Fruit fly (Drosophila melanogaster) whole organism, embryonic: Measurements from ENCODE around the gene Dph5.
A peak's percentile ranks its signal among the peaks of the same experiment; 100 is the strongest.

Experiments
- CG10431 ChIP-seq: fragments of 200-800 bp; sonication (Bioruptor generic); optimal IDR thresholded peaks from 3 replicates; lab custom pipeline; 2018; ENCODE audit warnings: missing biosample characterization, mild to moderate bottlenecking, missing genetic modification characterization
- CG11085 ChIP-seq: fragments of 200-800 bp; sonication (Bioruptor generic); IDR thresholded peaks from 2 replicates; pipeline ENCODE4 v1.3.6; 2022; ENCODE audit warnings: missing biosample characterization, missing genetic modification characterization
- CG11398 ChIP-seq: fragments of 200-800 bp; sonication (Bioruptor generic); optimal IDR thresholded peaks from 2 replicates; lab custom pipeline; 2016; ENCODE audit warnings: missing biosample characterization, missing genetic modification characterization
- CG12769 ChIP-seq: fragments of 200-800 bp; sonication (Bioruptor generic); optimal IDR thresholded peaks from 2 replicates; lab custom pipeline; 2019; ENCODE audit warnings: missing biosample characterization, mild to moderate bottlenecking, missing genetic modification characterization, moderate library complexity
- CG13123 ChIP-seq: fragments of 200-800 bp; sonication (Bioruptor generic); optimal IDR thresholded peaks from 2 replicates; lab custom pipeline; 2016; ENCODE audit warnings: missing biosample characterization, missing genetic modification characterization
- CG13775 ChIP-seq: fragments of 200-800 bp; sonication (Bioruptor generic); optimal IDR thresholded peaks from 3 replicates; lab custom pipeline; 2017; ENCODE audit warnings: missing biosample characterization, mild to moderate bottlenecking, missing genetic modification characterization
- CG15073 ChIP-seq: fragments of 200-800 bp; sonication (Bioruptor generic); optimal IDR thresholded peaks from 2 replicates; lab custom pipeline; 2016; ENCODE audit warnings: missing biosample characterization, missing genetic modification characterization
- CG1529 ChIP-seq: fragments of 200-800 bp; sonication (Bioruptor generic); optimal IDR thresholded peaks from 3 replicates; lab custom pipeline; 2018; ENCODE audit warnings: missing biosample characterization, missing genetic modification characterization
- CG15479 ChIP-seq: fragments of 200-800 bp; sonication (Bioruptor generic); optimal IDR thresholded peaks from 3 replicates; lab custom pipeline; 2019; ENCODE audit warnings: missing biosample characterization, mild to moderate bottlenecking, missing genetic modification characterization, moderate library complexity
- CG1603 ChIP-seq: fragments of 200-800 bp; sonication (Bioruptor generic); optimal IDR thresholded peaks from 2 replicates; lab custom pipeline; 2019; ENCODE audit warnings: missing biosample characterization, mild to moderate bottlenecking, missing genetic modification characterization, moderate library complexity
- CG1647 ChIP-seq: fragments of 200-800 bp; sonication (Bioruptor generic); optimal IDR thresholded peaks from 3 replicates; lab custom pipeline; 2016; ENCODE audit warnings: missing biosample characterization, missing genetic modification characterization
- CG17802 ChIP-seq: fragments of 200-800 bp; sonication (Bioruptor generic); optimal IDR thresholded peaks from 2 replicates; lab custom pipeline; 2018; ENCODE audit warnings: missing biosample characterization, mild to moderate bottlenecking, missing genetic modification characterization, moderate library complexity
- CG18476 ChIP-seq: fragments of 200-800 bp; sonication (Bioruptor generic); optimal IDR thresholded peaks from 2 replicates; lab custom pipeline; 2016; ENCODE audit warnings: missing biosample characterization, mild to moderate bottlenecking, missing genetic modification characterization
- CG2116 ChIP-seq: fragments of 200-800 bp; sonication (Bioruptor generic); optimal IDR thresholded peaks from 3 replicates; lab custom pipeline; 2018; ENCODE audit warnings: missing biosample characterization, mild to moderate bottlenecking, missing genetic modification characterization
- CG2120 ChIP-seq: fragments of 200-800 bp; sonication (Bioruptor generic); optimal IDR thresholded peaks from 3 replicates; lab custom pipeline; 2016; ENCODE audit warnings: missing biosample characterization, missing genetic modification characterization
- CG31388 ChIP-seq: fragments of 200-800 bp; sonication (Bioruptor generic); optimal IDR thresholded peaks from 2 replicates; lab custom pipeline; 2016; ENCODE audit warnings: missing biosample characterization, missing genetic modification characterization
- CG31441 ChIP-seq: fragments of 200-800 bp; sonication (Bioruptor generic); IDR thresholded peaks from 2 replicates; pipeline ENCODE4 v1.3.6; 2022; ENCODE audit warnings: missing biosample characterization, missing genetic modification characterization
- CG32532 ChIP-seq: fragments of 200-800 bp; sonication (Bioruptor generic); IDR thresholded peaks from 2 replicates; pipeline ENCODE4 v1.3.6; 2022; ENCODE audit warnings: missing biosample characterization, missing genetic modification characterization
- CG34224 ChIP-seq: fragments of 200-800 bp; sonication (Bioruptor generic); IDR thresholded peaks from 3 replicates; pipeline ENCODE4 v1.3.6; 2022; ENCODE audit warnings: missing biosample characterization, missing genetic modification characterization; ENCODE audit not compliant: partially characterized antibody
- CG8281 ChIP-seq: fragments of 200-800 bp; sonication (Bioruptor generic); optimal IDR thresholded peaks from 2 replicates; lab custom pipeline; 2018; ENCODE audit warnings: missing biosample characterization, mild to moderate bottlenecking, missing genetic modification characterization, moderate library complexity
- CG9932 ChIP-seq: fragments of 200-800 bp; sonication (Bioruptor generic); IDR thresholded peaks from 2 replicates; pipeline ENCODE4 v1.3.6; 2022; ENCODE audit warnings: missing biosample characterization, missing genetic modification characterization
- Camta ChIP-seq: fragments of 200-800 bp; sonication (Bioruptor generic); optimal IDR thresholded peaks from 2 replicates; lab custom pipeline; 2016; ENCODE audit warnings: missing biosample characterization, missing genetic modification characterization
- E2f2 ChIP-seq: fragments of 200-800 bp; sonication (Bioruptor generic); IDR thresholded peaks from 2 replicates; pipeline ENCODE4 v1.3.6; 2022; ENCODE audit warnings: missing biosample characterization, missing genetic modification characterization
- Ets65A ChIP-seq: fragments of 200-800 bp; sonication (Bioruptor generic); peaks from one replicate; lab custom pipeline; 2016; ENCODE audit warnings: missing biosample characterization, missing genetic modification characterization
- Hmr ChIP-seq: fragments of 200-800 bp; sonication (Bioruptor generic); optimal IDR thresholded peaks from 3 replicates; lab custom pipeline; 2017; ENCODE audit warnings: mild to moderate bottlenecking, missing biosample characterization, missing genetic modification reagents, missing genetic modification characterization
- Hr78 ChIP-seq, 2 experiments: fragments of 200-800 bp in 1 of 2; fragments of >200 bp in 1 of 2; sonication (Bioruptor generic) in 1 of 2; optimal IDR thresholded peaks; 2 replicates each; lab custom pipeline; 2017 to 2019; ENCODE audit warnings: missing biosample characterization in 2 of 2, missing genetic modification characterization in 2 of 2, mild to moderate bottlenecking in 1 of 2, moderate library complexity in 1 of 2
- Pdp1 ChIP-seq, 2 experiments: fragments of 200-800 bp; sonication (Bioruptor generic); optimal IDR thresholded peaks; 3 replicates each; lab custom pipeline; 2016; ENCODE audit warnings: missing biosample characterization in 2 of 2, missing genetic modification characterization in 2 of 2, mild to moderate bottlenecking in 1 of 2, moderate library complexity in 1 of 2
- Ravus ChIP-seq: fragments of 200-800 bp; sonication (Bioruptor generic); IDR thresholded peaks from 2 replicates; pipeline ENCODE4 v1.3.6; 2022; ENCODE audit warnings: missing biosample characterization, missing genetic modification characterization
- Rfx ChIP-seq: fragments of 200-800 bp; sonication (Bioruptor generic); IDR thresholded peaks from 2 replicates; pipeline ENCODE4 v1.3.6; 2022; ENCODE audit warnings: missing biosample characterization, missing genetic modification characterization
- Scr ChIP-seq: fragments of 200-800 bp; sonication (Bioruptor generic); IDR thresholded peaks from 2 replicates; pipeline ENCODE4 v1.3.6; 2022; ENCODE audit warnings: missing biosample characterization, missing genetic modification characterization; ENCODE audit not compliant: partially characterized antibody
- ac ChIP-seq: fragments of 200-800 bp; sonication (Bioruptor generic); optimal IDR thresholded peaks from 3 replicates; lab custom pipeline; 2017; ENCODE audit warnings: missing biosample characterization, mild to moderate bottlenecking, missing genetic modification characterization
- bbx ChIP-seq: fragments of 200-800 bp; sonication (Bioruptor generic); IDR thresholded peaks from 2 replicates; pipeline ENCODE4 v1.3.6; 2022; ENCODE audit warnings: missing biosample characterization, missing genetic modification characterization; ENCODE audit not compliant: partially characterized antibody
- cad ChIP-seq: fragments of >200 bp; optimal IDR thresholded peaks from 2 replicates; lab custom pipeline; 2017; ENCODE audit warnings: missing biosample characterization, missing genetic modification characterization
- cg ChIP-seq: fragments of 200-800 bp; sonication (Bioruptor generic); optimal IDR thresholded peaks from 3 replicates; lab custom pipeline; 2019; ENCODE audit warnings: missing biosample characterization, mild to moderate bottlenecking, missing genetic modification characterization, moderate library complexity
- dm ChIP-seq: fragments of 200-800 bp; sonication (Bioruptor generic); optimal IDR thresholded peaks from 3 replicates; lab custom pipeline; 2016; ENCODE audit warnings: missing biosample characterization, missing genetic modification characterization
- emc ChIP-seq: fragments of 200-800 bp; sonication (Bioruptor generic); optimal IDR thresholded peaks from 2 replicates; lab custom pipeline; 2016; ENCODE audit warnings: missing biosample characterization, missing genetic modification characterization
- ems ChIP-seq: fragments of 200-800 bp; sonication (Bioruptor generic); optimal IDR thresholded peaks from 3 replicates; lab custom pipeline; 2016; ENCODE audit warnings: missing biosample characterization, missing genetic modification characterization
- en ChIP-seq: fragments of 200-800 bp; sonication (Bioruptor generic); optimal IDR thresholded peaks from 2 replicates; lab custom pipeline; 2016; ENCODE audit warnings: missing biosample characterization, missing genetic modification characterization
- eve ChIP-seq, 2 experiments: fragments of >200 bp; optimal IDR thresholded peaks; 2 replicates each; lab custom pipeline; 2017; ENCODE audit warnings: missing biosample characterization in 2 of 2, missing genetic modification characterization in 2 of 2
- grau ChIP-seq: fragments of 200-800 bp; optimal IDR thresholded peaks from 3 replicates; lab custom pipeline; 2019; ENCODE audit warnings: missing biosample characterization, mild to moderate bottlenecking, missing genetic modification characterization, moderate library complexity
- h ChIP-seq: fragments of >200 bp; optimal IDR thresholded peaks from 2 replicates; lab custom pipeline; 2017
- kay ChIP-seq: fragments of 200-800 bp; sonication (Bioruptor generic); optimal IDR thresholded peaks from 2 replicates; lab custom pipeline; 2016; ENCODE audit warnings: missing biosample characterization, missing genetic modification characterization
- slbo ChIP-seq: fragments of 200-800 bp; sonication (Bioruptor generic); IDR thresholded peaks from 2 replicates; pipeline ENCODE4 v1.3.6; 2022; ENCODE audit warnings: missing biosample characterization, missing genetic modification characterization
- so ChIP-seq: fragments of 200-800 bp; sonication (Bioruptor generic); IDR thresholded peaks from 3 replicates; pipeline ENCODE4 v1.3.6; 2022; ENCODE audit warnings: missing biosample characterization, missing genetic modification characterization
- stc ChIP-seq: fragments of 200-800 bp; sonication (Bioruptor generic); IDR thresholded peaks from 2 replicates; pipeline ENCODE4 v1.3.6; 2022; ENCODE audit warnings: missing biosample characterization, missing genetic modification characterization
- stwl ChIP-seq: fragments of 200-800 bp; sonication (Bioruptor generic); optimal IDR thresholded peaks from 3 replicates; lab custom pipeline; 2018; ENCODE audit warnings: missing biosample characterization, mild to moderate bottlenecking, missing genetic modification characterization, moderate library complexity
- twi ChIP-seq: fragments of 200-800 bp; optimal IDR thresholded peaks from 2 replicates; lab custom pipeline; 2019; ENCODE audit warnings: missing biosample characterization, mild to moderate bottlenecking, missing genetic modification characterization, moderate library complexity

Gene Dph5

DNA sequence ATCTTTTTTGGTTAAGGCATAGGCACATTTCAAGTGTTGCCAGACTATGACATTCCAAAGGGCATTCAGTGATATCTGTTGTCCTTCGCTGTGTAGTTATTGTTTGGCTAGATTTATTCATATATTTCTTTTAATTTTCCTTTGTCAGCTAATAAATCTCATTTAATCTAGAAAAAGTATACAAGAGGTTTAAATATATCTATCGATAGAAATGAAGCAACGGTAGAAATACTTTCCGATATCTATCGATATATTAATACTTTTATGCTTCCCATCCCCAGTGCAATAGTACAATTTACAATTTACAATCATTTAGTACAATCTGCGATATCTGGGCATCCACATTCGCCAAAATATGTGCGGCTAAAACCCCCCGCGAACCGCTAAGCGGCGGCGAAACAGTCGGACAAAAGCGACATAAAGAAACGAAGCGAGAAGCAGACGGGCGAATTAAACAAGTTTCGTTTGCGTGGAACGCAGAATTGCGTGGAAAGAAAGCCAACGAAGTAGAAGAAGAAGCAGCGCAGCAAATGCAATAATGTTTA lies 4.5 kb upstream of the Dph5 start, which contains the start of gene Efa6 (continued):
- TF ChIP-seq CG2116 (peak; percentile 89), dm (GFP tag; lab: Kevin White, UChicago) (peak; percentile 2), kay (no peak), so (GFP tag; lab: Robert Waterston, UW) (no peak), Rfx (GFP tag; lab: Robert Waterston, UW) (0 out of 2 replicates have a peak, but pooled peaks have one; percentile 30), CG1603 (tag; lab: Kevin White, UChicago) (peak; percentile 10), ems (peak; percentile 15), Scr (peak; percentile 97), Ets65A (peak; percentile 92), CG8281 (tag; lab: Kevin White, UChicago) (no peak), CG17802 (tag; lab: Kevin White, UChicago) (no peak), Camta (peak; percentile 58), CG34224 (GFP tag; lab: Robert Waterston, UW) (peak; percentile 91; the same call in 2 of the 3 replicates), CG15479 (GFP tag; lab: Kevin White, UChicago) (peak; percentile 21), CG31441 (GFP tag; lab: Robert Waterston, UW) (peak; percentile 61), stc (peak; percentile 25; the same call in 1 of the 2 replicates), CG18476 (GFP tag; lab: Kevin White, UChicago) (peak; percentile 47), eve (GFP tag; optimal IDR thresholded peaks at IDR 0.05; lab: Kevin White, UChicago) (no peak), en (no peak), CG1529 (GFP tag; lab: Kevin White, UChicago) (no peak), CG13123 (GFP tag; lab: Kevin White, UChicago) (peak; percentile 34), Hmr (no peak), CG10431 (GFP tag; lab: Kevin White, UChicago) (no peak), ac (no peak), E2f2 (GFP tag; lab: Robert Waterston, UW) (peak; percentile 91), CG1647 (GFP tag; lab: Kevin White, UChicago) (peak; percentile 24), CG9932 (GFP tag; lab: Robert Waterston, UW) (peak; percentile 73), h (lab: Kevin White, UChicago) (no peak), Ravus (GFP tag; lab: Robert Waterston, UW) (no peak), CG31388 (GFP tag; lab: Kevin White, UChicago) (no peak), cg (peak; percentile 75), CG2120 (GFP tag; lab: Kevin White, UChicago) (peak; percentile 73), CG13775 (GFP tag; lab: Kevin White, UChicago) (peak; percentile 64), CG12769 (peak; percentile 24), slbo (GFP tag; lab: Robert Waterston, UW) (peak; percentile 53), stwl (tag; lab: Kevin White, UChicago) (peak; percentile 78), CG15073 (GFP tag; lab: Kevin White, UChicago) (no peak), CG32532 (GFP tag; lab: Robert Waterston, UW) (no peak; the same call in 1 of the 2 replicates)

dm6 chr3R:22586525-22586924 lies 3.5 kb upstream of the Dph5 start, which contains the start of gene btn:
btn (minus strand) TSS chr3R:22586625.
- TF ChIP-seq grau (tag; lab: Kevin White, UChicago) = no peak
- no peak for TF ChIP-seq CG11085 (GFP tag; lab: Robert Waterston, UW)
- TF ChIP-seq cad (GFP tag; lab: Kevin White, UChicago) = no peak
- no peak for TF ChIP-seq bbx (GFP tag; lab: Robert Waterston, UW)
- TF ChIP-seq twi (tag; lab: Kevin White, UChicago) = peak; percentile 84
- peak in 1 of 2 experiments; percentile 12 for TF ChIP-seq Pdp1 (GFP tag; optimal IDR thresholded peaks at IDR 0.05; lab: Kevin White, UChicago)
- no peak for TF ChIP-seq emc (GFP tag; lab: Kevin White, UChicago)
- TF ChIP-seq Hr78 (GFP tag; optimal IDR thresholded peaks at IDR 0.05; lab: Kevin White, UChicago) = no peak
- no peak for TF ChIP-seq CG11398 (GFP tag; lab: Kevin White, UChicago)
